Fruit fly (Drosophila melanogaster) S2 (cell line): Measurements from ENCODE around the gene CG42654.

Experiments
- CG8478 ChIP-seq: fragments of >200 bp; optimal IDR thresholded peaks from 2 replicates; lab custom pipeline; 2018
- CTCF ChIP-seq, 2 experiments: fragments of >200 bp; optimal IDR thresholded peaks; 2 replicates each; lab custom pipeline; 2018

dm6 chr3L:19909234-19910053 is 44.9 kb downstream of the CG42654 start:
- TF ChIP-seq CTCF (optimal IDR thresholded peaks at IDR 0.05; lab: Kevin White, UChicago) = no peak
- TF ChIP-seq CG8478 (lab: Kevin White, UChicago) = no peak
